Fruit fly (Drosophila melanogaster): Measurements from ENCODE around the gene dunk.

The dunk gene

dm6 chr2L:22145269-22145917 lies 6.0 kb upstream of the dunk start:
- no peak for TF ChIP-seq noc (tag; optimal IDR thresholded peaks at IDR 0.05)

- no peak for TF ChIP-seq noc (tag; optimal IDR thresholded peaks at IDR 0.05)
These were observed 5.2 kb upstream of the dunk start for dm6 chr2L:22146247-22146646.

DNA sequence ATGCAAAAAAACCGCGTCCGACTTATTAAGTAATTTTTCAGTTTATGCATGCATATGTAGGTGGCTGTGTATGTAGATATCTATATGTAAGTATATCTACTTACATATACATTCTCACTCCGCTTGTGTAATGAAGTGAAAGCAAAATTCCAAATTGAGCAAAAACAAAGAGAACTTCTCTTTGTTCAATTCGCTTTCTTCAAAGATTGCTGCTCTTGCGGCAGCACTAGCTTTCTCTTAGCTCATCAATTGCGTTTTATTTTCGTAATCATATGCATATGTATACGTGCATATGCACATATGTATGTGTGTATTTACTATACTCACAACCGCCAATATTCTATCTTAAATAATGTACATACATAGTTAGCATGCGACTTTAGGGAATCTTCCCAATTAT lies 2.7 kb upstream of the dunk start:
- TF ChIP-seq noc (tag; optimal IDR thresholded peaks at IDR 0.05), result no peak

DNA sequence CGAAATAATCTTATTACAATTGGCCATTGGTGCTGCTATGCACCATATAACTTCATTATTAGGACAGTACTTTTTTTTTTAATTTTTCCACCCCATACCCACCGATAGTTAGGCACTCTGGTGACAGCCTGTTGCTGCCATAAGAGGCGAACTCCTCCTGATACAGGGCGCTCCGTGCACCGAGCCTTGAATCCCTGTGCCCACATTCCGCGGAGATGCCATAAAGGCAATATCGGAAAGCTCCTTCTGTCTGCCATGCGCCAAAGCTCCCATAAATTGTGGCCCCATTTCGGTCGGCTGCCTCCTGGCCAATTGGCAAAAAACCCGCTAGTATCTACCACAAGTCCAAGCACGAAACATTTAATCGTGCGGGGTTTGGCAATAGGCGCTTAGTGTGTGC lies 1.8 kb downstream of the dunk start:
- TF ChIP-seq noc (tag; optimal IDR thresholded peaks at IDR 0.05), result no peak

dm6 chr2L:22159800-22160199 lies 8.4 kb downstream of the dunk start:
- TF ChIP-seq noc (tag; optimal IDR thresholded peaks at IDR 0.05), result no peak

DNA sequence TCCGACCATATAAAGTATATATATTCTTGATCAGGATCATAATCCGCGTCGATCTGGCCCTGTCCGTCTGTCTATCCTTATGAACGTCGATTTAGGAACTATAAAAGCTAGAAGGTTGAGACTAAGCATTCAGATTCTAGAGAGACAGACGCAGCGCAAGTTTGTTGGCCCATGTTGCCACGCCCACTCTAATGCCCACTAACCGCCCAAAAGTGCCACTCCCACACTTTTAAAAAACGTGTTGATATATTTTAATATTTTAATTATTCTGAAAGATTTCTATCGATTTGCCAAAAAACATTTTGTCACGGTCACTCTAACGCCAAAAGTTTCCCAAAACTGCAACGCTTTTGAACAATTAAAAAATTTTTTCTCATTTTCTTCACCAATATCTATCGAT lies 11.9 kb downstream of the dunk start:
- no peak for TF ChIP-seq noc (tag; optimal IDR thresholded peaks at IDR 0.05)

DNA sequence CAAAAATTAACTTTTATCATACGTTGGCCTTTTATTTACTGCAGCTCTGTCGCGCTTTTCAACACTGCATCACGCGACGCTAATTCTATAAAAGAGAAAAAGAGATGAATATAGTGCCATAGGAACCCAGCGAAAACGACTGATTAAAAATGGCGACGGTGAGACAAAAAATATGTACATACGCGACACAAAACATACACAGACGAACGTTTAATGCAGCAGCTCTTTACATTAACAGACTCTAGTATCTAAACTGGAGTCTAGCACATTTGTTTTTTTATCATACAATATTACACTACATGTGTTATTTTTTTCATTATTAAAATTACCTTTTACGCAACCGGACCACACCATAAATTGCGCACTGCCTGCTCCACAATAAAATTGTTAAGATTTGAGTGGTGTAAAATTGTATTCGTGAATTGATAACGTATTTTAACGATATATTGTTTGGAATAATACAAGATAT lies 17.2 kb downstream of the dunk start:
- no peak for TF ChIP-seq noc (tag; optimal IDR thresholded peaks at IDR 0.05)

DNA sequence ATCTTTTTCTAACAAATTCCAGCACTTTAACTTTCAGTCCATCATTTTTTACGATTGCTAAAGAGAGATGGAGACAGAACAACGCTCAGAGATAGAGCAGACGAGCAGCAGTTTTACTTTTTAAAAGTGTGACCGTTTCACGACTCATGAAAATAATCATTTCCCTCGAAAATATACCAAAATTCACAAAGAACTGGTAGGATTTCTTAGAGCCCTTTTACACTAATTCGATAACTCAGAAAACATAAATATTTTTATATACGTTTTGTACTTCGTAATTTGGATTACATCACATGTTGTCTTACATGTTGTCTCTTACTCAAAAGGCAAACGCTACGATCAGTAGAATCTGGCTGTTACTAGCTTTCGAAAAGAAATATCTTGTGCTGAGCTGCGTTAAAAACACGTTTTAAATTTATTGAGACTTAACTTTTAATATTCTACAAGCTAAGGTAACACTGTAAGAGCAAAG lies 17.7 kb downstream of the dunk start, which contains the start of gene Clamp:
Clamp (minus strand) TSS at position 100 of the 472 bp plus-strand sequence.
- no peak for TF ChIP-seq noc (tag; optimal IDR thresholded peaks at IDR 0.05)

dm6 chr2L:22175101-22175500 lies 23.7 kb downstream of the dunk start, which contains the start of gene CG3635:
TSS of gene CG3635 (plus strand) at chr2L:22175415.
- TF ChIP-seq noc (tag; optimal IDR thresholded peaks at IDR 0.05), result no peak

DNA sequence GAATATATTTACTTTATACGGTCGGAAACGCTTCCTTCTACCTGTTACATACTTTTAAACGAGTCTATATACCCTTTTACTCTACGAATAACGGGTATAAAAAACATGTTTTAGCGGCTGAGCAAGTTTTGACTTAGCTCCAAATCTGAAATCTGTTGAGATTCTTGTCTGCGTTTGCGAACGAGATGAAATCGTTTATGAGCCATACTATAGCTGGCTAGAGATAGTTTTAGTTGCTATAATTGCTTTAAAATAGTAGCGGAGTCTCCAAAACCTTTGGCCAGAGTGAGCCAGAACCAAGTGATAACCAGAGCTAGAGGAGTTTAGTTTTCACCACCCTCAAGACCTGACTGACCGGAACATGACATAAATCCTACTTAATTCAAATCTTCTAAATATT lies 25.0 kb downstream of the dunk start:
- no peak for TF ChIP-seq noc (tag; optimal IDR thresholded peaks at IDR 0.05)

All from whole organism, larva.